Fruit fly (Drosophila melanogaster): ENCODE measurements around the gene MED18.

DNA sequence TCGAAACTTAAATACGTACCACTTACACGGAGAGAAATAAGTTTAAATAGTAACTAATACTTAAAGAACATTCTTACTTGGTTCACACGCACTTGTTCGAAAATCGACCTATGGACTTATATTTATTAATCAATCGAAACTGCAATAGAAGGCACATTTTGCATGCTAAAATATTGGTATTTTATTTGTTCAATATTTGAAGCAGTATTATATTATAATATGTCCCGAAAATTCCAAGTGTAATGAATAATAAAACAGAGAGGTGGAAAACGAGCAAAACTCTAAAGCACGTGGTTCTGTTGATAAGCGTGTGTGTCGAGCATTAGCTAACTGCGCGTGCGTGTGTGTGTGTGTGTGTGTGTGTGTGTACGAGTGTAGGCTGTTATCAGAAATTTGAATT, 15.8 kb upstream of the MED18 start:
- peak; percentile 76 for TF ChIP-seq CG33017 (tag; optimal IDR thresholded peaks at IDR 0.05)
- peak; percentile 83 for TF ChIP-seq CG14711 (tag; optimal IDR thresholded peaks at IDR 0.05)
- peak; percentile 93 for TF ChIP-seq kay (GFP tag; ENCODE audit: borderline replicate concordance)
